Worm (Caenorhabditis elegans): ENCODE data around the gene F20D6.2.

Gene F20D6.2

DNA sequence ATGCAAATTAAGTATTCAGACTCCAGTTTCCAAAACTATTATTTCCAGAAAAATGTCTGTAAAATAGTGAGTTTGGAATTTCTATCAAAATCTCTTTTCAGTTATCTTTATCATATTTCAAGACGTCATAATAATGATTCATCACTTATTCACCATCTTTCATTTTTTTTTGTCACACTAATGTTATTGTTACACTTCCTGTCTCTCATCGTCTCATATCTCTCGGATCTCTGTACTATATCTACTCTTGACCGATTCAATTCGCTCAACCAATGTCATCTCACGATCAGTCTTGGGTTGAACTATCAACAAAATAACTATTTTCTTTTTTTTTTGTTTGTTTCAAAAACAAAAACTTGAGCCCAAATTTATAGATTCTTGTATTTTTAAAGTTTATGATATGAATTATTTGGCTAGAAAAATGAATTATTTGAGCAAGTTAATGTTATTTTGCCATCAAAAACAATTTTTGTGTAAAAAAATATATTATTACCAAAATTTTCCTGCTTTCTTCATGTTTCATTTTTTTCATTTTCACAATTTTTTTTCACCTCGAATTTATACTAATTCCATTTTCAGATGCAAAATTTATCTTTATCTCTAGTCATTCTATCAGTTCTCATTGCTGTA, 15.5 kb downstream of the F20D6.2 start, which contains the start of gene cri-2:
cri-2 (plus strand) TSS at position 580 of the 630 bp plus-strand sequence.
- TF ChIP-seq lim-7 (GFP tag; IDR thresholded peaks at IDR 0.05): no peak
- TF ChIP-seq nhr-10 (tag; optimal IDR thresholded peaks at IDR 0.05): no peak
- peak; percentile 30 for TF ChIP-seq T20F7.1 (GFP tag; optimal IDR thresholded peaks at IDR 0.05)
- TF ChIP-seq rbr-2 (tag; optimal IDR thresholded peaks at IDR 0.05): no peak
- no peak for TF ChIP-seq daf-19 (GFP tag; conservative IDR thresholded peaks at IDR 0.05)
- no peak for TF ChIP-seq fkh-10 (GFP tag; optimal IDR thresholded peaks at IDR 0.05)
- no peak for TF ChIP-seq unc-39 (tag; optimal IDR thresholded peaks at IDR 0.05)
- TF ChIP-seq skn-1 (tag; optimal IDR thresholded peaks at IDR 0.05): no peak
- TF ChIP-seq snpc-4 (tag; optimal IDR thresholded peaks at IDR 0.05): no peak
- TF ChIP-seq F44E2.7 (GFP tag; IDR thresholded peaks at IDR 0.05): no peak
- TF ChIP-seq lin-1 (GFP tag; IDR thresholded peaks at IDR 0.05): no peak
- no peak for TF ChIP-seq dmd-9 (GFP tag; IDR thresholded peaks at IDR 0.05)
- no peak for TF ChIP-seq nhr-11 (tag; optimal IDR thresholded peaks at IDR 0.05)
- TF ChIP-seq gei-8 (GFP tag; optimal IDR thresholded peaks at IDR 0.05): no peak
- TF ChIP-seq D1046.2 (GFP tag; IDR thresholded peaks at IDR 0.05): no peak
- no peak for TF ChIP-seq ces-1 (GFP tag; optimal IDR thresholded peaks at IDR 0.05)
- TF ChIP-seq arid-1 (GFP tag; conservative IDR thresholded peaks at IDR 0.05): no peak
- no peak for TF ChIP-seq zip-2 (tag; optimal IDR thresholded peaks at IDR 0.05)
- TF ChIP-seq vab-7 (GFP tag; IDR thresholded peaks at IDR 0.05): no peak
- TF ChIP-seq egl-43 (GFP tag; IDR thresholded peaks at IDR 0.05): no peak
- TF ChIP-seq lin-38 (GFP tag; IDR thresholded peaks at IDR 0.05): no peak
- no peak for TF ChIP-seq madf-9 (GFP tag; conservative IDR thresholded peaks at IDR 0.05)
- TF ChIP-seq snpc-1.2 (GFP tag; IDR thresholded peaks at IDR 0.05): no peak
- TF ChIP-seq lin-13 (GFP tag; optimal IDR thresholded peaks at IDR 0.05): no peak
- TF ChIP-seq ZK546.5 (tag; optimal IDR thresholded peaks at IDR 0.05): no peak
- no peak for TF ChIP-seq unc-130 (GFP tag; optimal IDR thresholded peaks at IDR 0.05)
- TF ChIP-seq aha-1 (tag): peak; percentile 46
- no peak for TF ChIP-seq mdl-1 (tag; optimal IDR thresholded peaks at IDR 0.05)
- TF ChIP-seq cey-2 (tag; optimal IDR thresholded peaks at IDR 0.05; ENCODE audit: borderline replicate concordance, insufficient read depth): no peak
- peak; percentile 46 for TF ChIP-seq dve-1 (tag; optimal IDR thresholded peaks at IDR 0.05; ENCODE audit: insufficient read depth)
- TF ChIP-seq Y75B8A.6 (GFP tag; IDR thresholded peaks at IDR 0.05): no peak
- peak; percentile 39 for TF ChIP-seq nhr-28 (tag; optimal IDR thresholded peaks at IDR 0.05)
- no peak for TF ChIP-seq mep-1 (tag; optimal IDR thresholded peaks at IDR 0.05)
- no peak for TF ChIP-seq php-3 (GFP tag; IDR thresholded peaks at IDR 0.05)
- no peak for TF ChIP-seq mxl-2 (GFP tag; conservative IDR thresholded peaks at IDR 0.05)
- TF ChIP-seq hlh-11 (tag; optimal IDR thresholded peaks at IDR 0.05): peak; percentile 19
- peak; percentile 13 for TF ChIP-seq nhr-6 (tag; optimal IDR thresholded peaks at IDR 0.05)
- TF ChIP-seq aly-2 (tag; optimal IDR thresholded peaks at IDR 0.05): no peak
- TF ChIP-seq ceh-44 (GFP tag; IDR thresholded peaks at IDR 0.05): no peak
- TF ChIP-seq hif-1 (tag; optimal IDR thresholded peaks at IDR 0.05): no peak
- no peak for TF ChIP-seq F49E8.2 (tag; optimal IDR thresholded peaks at IDR 0.05; ENCODE audit: borderline replicate concordance)
- TF ChIP-seq nhr-25 (tag; optimal IDR thresholded peaks at IDR 0.05; ENCODE audit: borderline replicate concordance, insufficient read depth): no peak
- TF ChIP-seq F37D6.2 (tag; optimal IDR thresholded peaks at IDR 0.05): no peak
- peak in 1 of 2 experiments; percentile 76 for TF ChIP-seq daf-16 (GFP tag; optimal IDR thresholded peaks at IDR 0.05)
- no peak for TF ChIP-seq daf-16 (tag; optimal IDR thresholded peaks at IDR 0.05)
